Fruit fly (Drosophila melanogaster) whole organism, embryonic: ENCODE data around the gene CG7512.

Experiments
- Abd-B ChIP-seq: fragments of 200-800 bp; sonication (Bioruptor generic); optimal IDR thresholded peaks from 2 replicates; lab custom pipeline; 2018; ENCODE audit warnings: missing biosample characterization, mild to moderate bottlenecking, missing genetic modification characterization, moderate library complexity
- CG10209 ChIP-seq: fragments of 200-800 bp; sonication (Bioruptor generic); optimal IDR thresholded peaks from 3 replicates; lab custom pipeline; 2017; ENCODE audit warnings: missing biosample characterization, mild to moderate bottlenecking, missing genetic modification characterization, missing genetic modification reagents
- CG10654 ChIP-seq: fragments of 200-800 bp; sonication (Bioruptor generic); optimal IDR thresholded peaks from 2 replicates; lab custom pipeline; 2016; ENCODE audit warnings: missing biosample characterization, missing genetic modification characterization
- CG10959 ChIP-seq: fragments of 200-800 bp; sonication (Bioruptor generic); IDR thresholded peaks from 2 replicates; pipeline ENCODE4 v1.3.6; 2022; ENCODE audit warnings: missing biosample characterization, missing genetic modification characterization
- CG11696 ChIP-seq: fragments of 200-800 bp; sonication (Bioruptor generic); IDR thresholded peaks from 2 replicates; pipeline ENCODE4 v1.3.6; 2022; ENCODE audit warnings: missing biosample characterization, missing genetic modification characterization
- CG13424 ChIP-seq: fragments of 200-800 bp; sonication (Bioruptor generic); optimal IDR thresholded peaks from 2 replicates; lab custom pipeline; 2019; ENCODE audit warnings: missing biosample characterization, mild to moderate bottlenecking, missing genetic modification characterization, moderate library complexity
- CG14050 ChIP-seq: fragments of 200-800 bp; sonication (Bioruptor generic); IDR thresholded peaks from 3 replicates; pipeline ENCODE4 v1.3.6; 2022; ENCODE audit warnings: missing biosample characterization, missing genetic modification characterization
- CG1529 ChIP-seq: fragments of 200-800 bp; sonication (Bioruptor generic); optimal IDR thresholded peaks from 3 replicates; lab custom pipeline; 2018; ENCODE audit warnings: missing biosample characterization, missing genetic modification characterization
- CG17385 ChIP-seq: fragments of 200-800 bp; sonication (Bioruptor generic); optimal IDR thresholded peaks from 3 replicates; lab custom pipeline; 2018; ENCODE audit warnings: missing biosample characterization, mild to moderate bottlenecking, missing genetic modification characterization
- CG2116 ChIP-seq: fragments of 200-800 bp; sonication (Bioruptor generic); optimal IDR thresholded peaks from 3 replicates; lab custom pipeline; 2018; ENCODE audit warnings: missing biosample characterization, mild to moderate bottlenecking, missing genetic modification characterization
- CG2129 ChIP-seq: fragments of 200-800 bp; sonication (Bioruptor generic); IDR thresholded peaks from 2 replicates; pipeline ENCODE4 v1.3.6; 2022; ENCODE audit warnings: missing biosample characterization, missing genetic modification characterization; ENCODE audit not compliant: partially characterized antibody
- CG31224 ChIP-seq: fragments of 200-800 bp; sonication (Bioruptor generic); IDR thresholded peaks from 2 replicates; pipeline ENCODE4 v1.3.6; 2022; ENCODE audit warnings: missing biosample characterization, missing genetic modification characterization
- CG31365 ChIP-seq: fragments of 200-800 bp; sonication (Bioruptor generic); optimal IDR thresholded peaks from 2 replicates; lab custom pipeline; 2018; ENCODE audit warnings: missing biosample characterization, mild to moderate bottlenecking, missing genetic modification characterization
- CG3281 ChIP-seq: fragments of 200-800 bp; sonication (Bioruptor generic); optimal IDR thresholded peaks from 3 replicates; lab custom pipeline; 2017; ENCODE audit warnings: missing biosample characterization, mild to moderate bottlenecking, missing genetic modification characterization
- CG34376 ChIP-seq: fragments of 200-800 bp; sonication (Bioruptor generic); optimal IDR thresholded peaks from 2 replicates; lab custom pipeline; 2018; ENCODE audit warnings: missing biosample characterization, mild to moderate bottlenecking, missing genetic modification characterization
- CG4282 ChIP-seq: fragments of 200-800 bp; sonication (Bioruptor generic); optimal IDR thresholded peaks from 2 replicates; lab custom pipeline; 2016; ENCODE audit warnings: missing biosample characterization, missing genetic modification characterization
- CG4730 ChIP-seq: fragments of 200-800 bp; sonication (Bioruptor generic); IDR thresholded peaks from 2 replicates; pipeline ENCODE4 v1.3.6; 2022; ENCODE audit warnings: missing biosample characterization, missing genetic modification characterization
- CG4820 ChIP-seq: fragments of 200-800 bp; sonication (Bioruptor generic); optimal IDR thresholded peaks from 3 replicates; lab custom pipeline; 2016; ENCODE audit warnings: missing biosample characterization, missing genetic modification characterization
- CG8478 ChIP-seq: fragments of >200 bp; optimal IDR thresholded peaks from 2 replicates; lab custom pipeline; 2018
- CG9437 ChIP-seq: fragments of 200-800 bp; sonication (Bioruptor generic); optimal IDR thresholded peaks from 2 replicates; lab custom pipeline; 2018; ENCODE audit warnings: missing biosample characterization, mild to moderate bottlenecking, missing genetic modification characterization
- CG9876 ChIP-seq: fragments of 200-800 bp; sonication (Bioruptor generic); optimal IDR thresholded peaks from 2 replicates; lab custom pipeline; 2016; ENCODE audit warnings: missing biosample characterization, missing genetic modification characterization
- CTCF ChIP-seq: fragments of 200-800 bp; sonication (Bioruptor generic); optimal IDR thresholded peaks from 2 replicates; lab custom pipeline; 2017; ENCODE audit warnings: missing biosample characterization, mild to moderate bottlenecking, missing genetic modification characterization, moderate library complexity
- CoRest ChIP-seq: fragments of 200-800 bp; sonication (Bioruptor generic); optimal IDR thresholded peaks from 3 replicates; lab custom pipeline; 2018; ENCODE audit warnings: missing biosample characterization, mild to moderate bottlenecking, missing genetic modification characterization, moderate library complexity
- Dref ChIP-seq: fragments of 200-800 bp; sonication (Bioruptor generic); IDR thresholded peaks from 2 replicates; pipeline ENCODE4 v1.3.6; 2022; ENCODE audit warnings: missing biosample characterization, missing genetic modification characterization
- Fer1 ChIP-seq: fragments of 200-800 bp; sonication (Bioruptor generic); optimal IDR thresholded peaks from 2 replicates; lab custom pipeline; 2017; ENCODE audit warnings: missing biosample characterization, mild to moderate bottlenecking, missing genetic modification characterization
- Gsc ChIP-seq: fragments of 200-800 bp; sonication (Bioruptor generic); IDR thresholded peaks from 2 replicates; pipeline ENCODE4 v1.3.6; 2022; ENCODE audit warnings: missing biosample characterization, missing genetic modification characterization
- HmgD ChIP-seq: fragments of 200-800 bp; sonication (Bioruptor generic); optimal IDR thresholded peaks from 3 replicates; lab custom pipeline; 2016; ENCODE audit warnings: missing biosample characterization, missing genetic modification characterization
- Hmr ChIP-seq: fragments of 200-800 bp; sonication (Bioruptor generic); optimal IDR thresholded peaks from 3 replicates; lab custom pipeline; 2017; ENCODE audit warnings: mild to moderate bottlenecking, missing biosample characterization, missing genetic modification reagents, missing genetic modification characterization
- Lim3 ChIP-seq: fragments of 200-800 bp; sonication (Bioruptor generic); IDR thresholded peaks from 2 replicates; pipeline ENCODE4 v1.3.6; 2022; ENCODE audit warnings: missing biosample characterization, missing genetic modification characterization
- Max ChIP-seq: fragments of 200-800 bp; sonication (Bioruptor generic); optimal IDR thresholded peaks from 2 replicates; lab custom pipeline; 2016; ENCODE audit warnings: missing biosample characterization, mild to moderate bottlenecking, missing genetic modification characterization
- Opbp ChIP-seq: fragments of 200-800 bp; sonication (Bioruptor generic); IDR thresholded peaks from 3 replicates; pipeline ENCODE4 v1.3.6; 2022; ENCODE audit warnings: missing biosample characterization, missing genetic modification characterization; ENCODE audit not compliant: partially characterized antibody
- Poxn ChIP-seq: fragments of 200-800 bp; sonication (Bioruptor generic); IDR thresholded peaks from 2 replicates; pipeline ENCODE4 v1.3.6; 2022; ENCODE audit warnings: missing biosample characterization, missing genetic modification characterization
- Side ChIP-seq: fragments of 200-800 bp; sonication (Bioruptor generic); optimal IDR thresholded peaks from 2 replicates; lab custom pipeline; 2016; ENCODE audit warnings: missing biosample characterization, missing genetic modification characterization
- TFAM ChIP-seq: fragments of 200-800 bp; sonication (Bioruptor generic); optimal IDR thresholded peaks from 2 replicates; lab custom pipeline; 2017; ENCODE audit warnings: missing biosample characterization, missing genetic modification characterization, inconsistent platforms
- Usf ChIP-seq: fragments of 200-800 bp; sonication (Bioruptor generic); optimal IDR thresholded peaks from 2 replicates; lab custom pipeline; 2017; ENCODE audit warnings: missing genotype, missing biosample characterization, missing genetic modification characterization
- Xrp1 ChIP-seq: fragments of 200-800 bp; sonication (Bioruptor generic); IDR thresholded peaks from 2 replicates; pipeline ENCODE4 v1.3.6; 2022; ENCODE audit warnings: missing biosample characterization, missing genetic modification characterization
- bcd ChIP-seq: fragments of 200-800 bp; sonication (Bioruptor generic); optimal IDR thresholded peaks from 2 replicates; lab custom pipeline; 2017; ENCODE audit warnings: missing biosample characterization, mild to moderate bottlenecking, missing genetic modification characterization
- chinmo ChIP-seq: fragments of 200-800 bp; sonication (Bioruptor generic); IDR thresholded peaks from 4 replicates; pipeline ENCODE4 v1.3.6; 2022; ENCODE audit warnings: missing biosample characterization, missing genetic modification characterization; ENCODE audit not compliant: partially characterized antibody
- dimm ChIP-seq: fragments of 200-800 bp; sonication (Bioruptor generic); IDR thresholded peaks from 2 replicates; pipeline ENCODE4 v1.3.6; 2022; ENCODE audit warnings: missing biosample characterization, missing genetic modification characterization
- dmrt99B ChIP-seq: fragments of 200-800 bp; sonication (Bioruptor generic); optimal IDR thresholded peaks from 2 replicates; lab custom pipeline; 2018; ENCODE audit warnings: missing biosample characterization, mild to moderate bottlenecking, missing genetic modification characterization, moderate library complexity
- dpn ChIP-seq, 2 experiments: fragments of 200-800 bp; sonication (Bioruptor generic); optimal IDR thresholded peaks; 3 replicates each; lab custom pipeline; 2016; ENCODE audit warnings: missing biosample characterization in 2 of 2, missing genetic modification characterization in 2 of 2
- emc ChIP-seq: fragments of 200-800 bp; sonication (Bioruptor generic); optimal IDR thresholded peaks from 2 replicates; lab custom pipeline; 2016; ENCODE audit warnings: missing biosample characterization, missing genetic modification characterization
- esg ChIP-seq: fragments of 200-800 bp; sonication (Bioruptor generic); conservative IDR thresholded peaks from 2 replicates; pipeline ENCODE4 v1.3.6; 2022; ENCODE audit warnings: missing biosample characterization, missing genetic modification characterization
- eve ChIP-seq, 2 experiments: fragments of >200 bp; optimal IDR thresholded peaks; 2 replicates each; lab custom pipeline; 2017; ENCODE audit warnings: missing biosample characterization in 2 of 2, missing genetic modification characterization in 2 of 2
- hth ChIP-seq: fragments of >200 bp; optimal IDR thresholded peaks from 2 replicates; lab custom pipeline; 2017; ENCODE audit warnings: inconsistent platforms
- mam ChIP-seq: fragments of 200-800 bp; sonication (Bioruptor generic); optimal IDR thresholded peaks from 3 replicates; lab custom pipeline; 2016; ENCODE audit warnings: missing biosample characterization, missing genetic modification characterization
- onecut ChIP-seq: fragments of 200-800 bp; sonication (Bioruptor generic); IDR thresholded peaks from 2 replicates; pipeline ENCODE4 v1.3.6; 2022; ENCODE audit warnings: missing biosample characterization, missing genetic modification characterization
- pita ChIP-seq: fragments of 200-800 bp; sonication (Bioruptor generic); optimal IDR thresholded peaks from 2 replicates; lab custom pipeline; 2017; ENCODE audit warnings: missing biosample characterization, mild to moderate bottlenecking, missing genetic modification characterization
- pum ChIP-seq: fragments of 200-800 bp; sonication (Bioruptor generic); optimal IDR thresholded peaks from 2 replicates; lab custom pipeline; 2016; ENCODE audit warnings: missing biosample characterization, missing genetic modification characterization
- row ChIP-seq: fragments of 200-800 bp; sonication (Bioruptor generic); IDR thresholded peaks from 3 replicates; pipeline ENCODE4 v1.3.6; 2022; ENCODE audit warnings: missing biosample characterization, missing genetic modification characterization
- sr ChIP-seq: fragments of 200-800 bp; sonication (Bioruptor generic); IDR thresholded peaks from 3 replicates; pipeline ENCODE4 v1.3.6; 2022; ENCODE audit warnings: missing biosample characterization, missing genetic modification characterization
- stc ChIP-seq: fragments of 200-800 bp; sonication (Bioruptor generic); IDR thresholded peaks from 2 replicates; pipeline ENCODE4 v1.3.6; 2022; ENCODE audit warnings: missing biosample characterization, missing genetic modification characterization

Gene CG7512

DNA sequence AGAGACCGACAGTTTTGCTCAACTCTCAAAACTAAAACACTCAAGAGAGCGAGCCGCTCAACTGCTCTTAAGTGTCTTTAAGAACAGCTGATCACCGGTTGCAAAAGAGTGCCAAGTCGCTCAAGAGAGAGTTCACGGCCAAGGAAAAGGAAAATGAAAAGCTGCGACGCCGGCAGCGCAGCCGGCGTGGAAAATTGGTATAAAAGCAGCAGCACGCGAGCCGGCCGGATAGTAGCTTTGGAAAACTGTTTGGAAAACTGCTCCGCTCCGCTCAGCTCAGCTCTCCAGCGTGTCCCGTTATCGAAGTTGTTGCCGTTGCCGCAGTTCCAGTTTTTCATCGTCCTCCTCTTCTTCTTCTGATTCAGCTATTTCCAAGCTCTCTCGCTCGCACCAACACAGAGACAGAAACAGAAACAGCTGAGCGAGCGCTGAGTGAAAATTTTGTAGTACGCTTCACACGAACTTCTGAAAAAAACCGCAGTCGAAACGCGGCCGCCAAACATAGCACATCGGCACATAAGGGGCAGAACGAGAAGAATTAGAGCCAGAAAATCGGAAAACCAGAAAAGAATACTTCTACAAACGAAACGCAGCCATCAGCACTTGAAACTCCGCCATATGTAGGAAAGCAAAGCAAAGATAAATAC, 26.1 kb upstream of the CG7512 start, which contains the start of gene chrb (continued):
- TF ChIP-seq sr (GFP tag; lab: Robert Waterston, UW) (peak; percentile 52; the same call in 1 of the 3 replicates), CG9437 (GFP tag; lab: Kevin White, UChicago) (no peak), Abd-B (no peak), CG2129 (GFP tag; lab: Robert Waterston, UW) (no peak), CG1529 (no peak), onecut (peak; percentile 41; the same call in 1 of the 2 replicates), CG3281 (GFP tag; lab: Kevin White, UChicago) (peak; percentile 64), CTCF (GFP tag; lab: Kevin White, UChicago) (peak; percentile 37), Side (GFP tag; lab: Kevin White, UChicago) (peak; percentile 36), HmgD (peak; percentile 81), Opbp (GFP tag; lab: Robert Waterston, UW) (peak; percentile 77; the same call in 2 of the 3 replicates), pum (GFP tag; lab: Kevin White, UChicago) (peak; percentile 4), pita (no peak), CG10209 (GFP tag; lab: Kevin White, UChicago) (peak; percentile 43), Dref (GFP tag; lab: Robert Waterston, UW) (no peak), CG9876 (GFP tag; lab: Kevin White, UChicago) (peak; percentile 47), CG10654 (no peak), CG34376 (GFP tag; lab: Kevin White, UChicago) (peak; percentile 84), eve (GFP tag; optimal IDR thresholded peaks at IDR 0.05; lab: Kevin White, UChicago) (no peak), hth (lab: Kevin White, UChicago) (no peak), CG8478 (lab: Kevin White, UChicago) (no peak), CG10959 (GFP tag; lab: Robert Waterston, UW) (no peak), dmrt99B (tag; lab: Kevin White, UChicago) (peak; percentile 49), CoRest (tag; lab: Kevin White, UChicago) (no peak), esg (GFP tag; lab: Robert Waterston, UW) (no peak), stc (GFP tag; lab: Robert Waterston, UW) (peak; percentile 44; the same call in 1 of the 2 replicates), CG11696 (GFP tag; lab: Robert Waterston, UW) (no peak), CG14050 (peak; percentile 25; the same call in 1 of the 3 replicates), CG31224 (GFP tag; lab: Robert Waterston, UW) (no peak), chinmo (GFP tag; lab: Robert Waterston, UW) (peak; percentile 91; the same call in 2 of the 4 replicates), Fer1 (peak; percentile 72), emc (GFP tag; lab: Kevin White, UChicago) (no peak), Xrp1 (GFP tag; lab: Robert Waterston, UW) (peak; percentile 58; the same call in 1 of the 2 replicates), CG13424 (tag; lab: Kevin White, UChicago) (no peak), mam (no peak), dpn (GFP tag; optimal IDR thresholded peaks at IDR 0.05; lab: Kevin White, UChicago) (peak; percentile 23 to 54), CG2116 (GFP tag; lab: Kevin White, UChicago) (peak; percentile 32), CG4730 (GFP tag; lab: Robert Waterston, UW) (no peak), bcd (GFP tag; lab: Kevin White, UChicago) (peak; percentile 3), Poxn (GFP tag; lab: Robert Waterston, UW) (no peak), row (GFP tag; lab: Robert Waterston, UW) (peak; percentile 15; the same call in 1 of the 3 replicates), Gsc (GFP tag; lab: Robert Waterston, UW) (no peak), dimm (no peak), Hmr (GFP tag; lab: Kevin White, UChicago) (peak; percentile 54), Usf (GFP tag; lab: Kevin White, UChicago) (no peak), CG4820 (GFP tag; lab: Kevin White, UChicago) (no peak), Lim3 (GFP tag; lab: Robert Waterston, UW) (no peak), TFAM (GFP tag; lab: Kevin White, UChicago) (no peak), CG4282 (GFP tag; lab: Kevin White, UChicago) (peak; percentile 43), CG17385 (GFP tag; lab: Kevin White, UChicago) (peak; percentile 98), CG31365 (tag; lab: Kevin White, UChicago) (peak; percentile 2), Max (GFP tag; lab: Kevin White, UChicago) (peak; percentile 25)
